Worm (Caenorhabditis elegans): Measurements from ENCODE around the gene B0393.7.

- no peak for TF ChIP-seq elt-1 (tag; optimal IDR thresholded peaks at IDR 0.05; ENCODE audit: borderline replicate concordance, insufficient read depth)
- no peak for TF ChIP-seq flh-1 (GFP tag; optimal IDR thresholded peaks at IDR 0.05)
- TF ChIP-seq ceh-39 (tag; optimal IDR thresholded peaks at IDR 0.05): no peak
- TF ChIP-seq lsy-2 (tag; optimal IDR thresholded peaks at IDR 0.05): no peak
- no peak for TF ChIP-seq unc-62 (GFP tag; optimal IDR thresholded peaks at IDR 0.05)
- TF ChIP-seq mep-1 (tag; optimal IDR thresholded peaks at IDR 0.05): no peak
These were observed 29.8 kb downstream of the B0393.7 start, which contains the start of gene col-89 for ce11 chrIII:4748109-4748508.
